Fruit fly (Drosophila melanogaster): Measurements from ENCODE around the gene Pex16.
A peak's percentile ranks its signal among the peaks of the same experiment; 100 is the strongest.

Gene Pex16

DNA sequence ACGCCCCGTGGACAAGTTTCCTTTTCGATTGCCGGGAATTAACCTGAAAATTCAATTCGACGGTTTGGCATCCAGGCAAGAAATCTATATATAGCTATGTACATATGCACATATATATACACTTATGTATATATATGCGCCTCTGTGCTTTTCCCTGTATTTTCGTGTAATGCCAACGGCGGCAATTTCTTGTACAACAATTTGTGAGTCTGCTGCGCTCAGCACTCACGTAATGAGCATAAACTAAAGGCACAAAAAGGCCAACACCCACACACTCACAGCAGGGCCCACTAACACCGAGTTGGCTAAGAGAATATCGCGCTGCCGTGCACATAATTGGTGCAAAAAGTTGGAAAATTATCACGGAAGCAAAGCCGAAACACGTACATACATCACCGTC, 16.6 kb downstream of the Pex16 start:
- TF ChIP-seq CG13204 (GFP tag; optimal IDR thresholded peaks at IDR 0.05) = no peak
- TF ChIP-seq CG9948 (tag; optimal IDR thresholded peaks at IDR 0.05) = no peak
- no peak for TF ChIP-seq CG17806 (tag; optimal IDR thresholded peaks at IDR 0.05)
- TF ChIP-seq rn (GFP tag; IDR thresholded peaks at IDR 0.05) = no peak
- TF ChIP-seq Snoo (tag; optimal IDR thresholded peaks at IDR 0.05) = no peak
- TF ChIP-seq CG4496 (GFP tag; IDR thresholded peaks at IDR 0.05) = no peak
- no peak for TF ChIP-seq EcR (GFP tag; optimal IDR thresholded peaks at IDR 0.05)
- TF ChIP-seq CG10348 (GFP tag; IDR thresholded peaks at IDR 0.05) = no peak
- no peak for TF ChIP-seq CG14655 (GFP tag; optimal IDR thresholded peaks at IDR 0.05)
- TF ChIP-seq CG12605 (GFP tag; IDR thresholded peaks at IDR 0.05) = no peak
- TF ChIP-seq CG15710 (tag; optimal IDR thresholded peaks at IDR 0.05) = no peak

DNA sequence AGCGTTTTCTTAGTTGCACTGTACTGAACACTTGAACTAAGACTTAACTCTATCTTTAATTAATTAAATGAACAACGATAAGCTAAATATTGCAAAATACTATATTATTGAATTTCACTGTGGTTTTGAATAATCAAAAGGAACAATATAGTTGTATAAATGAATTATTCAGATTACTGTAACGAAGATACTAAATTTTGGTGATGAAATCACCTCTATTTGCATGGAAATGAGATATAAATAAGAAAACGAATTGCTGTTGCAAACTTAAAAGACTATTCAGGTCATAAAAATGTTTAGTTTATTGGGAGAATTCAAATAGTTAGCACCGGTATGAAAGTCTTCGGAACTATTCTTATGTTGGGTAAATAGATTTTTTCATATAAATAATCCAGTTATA, 19.5 kb downstream of the Pex16 start, which contains the start of gene CG43251:
CG43251 (plus strand) TSS at position 301 of the 400 bp plus-strand sequence.
- TF ChIP-seq EcR (GFP tag; optimal IDR thresholded peaks at IDR 0.05) (no peak), CG9948 (tag; optimal IDR thresholded peaks at IDR 0.05) (no peak)

DNA sequence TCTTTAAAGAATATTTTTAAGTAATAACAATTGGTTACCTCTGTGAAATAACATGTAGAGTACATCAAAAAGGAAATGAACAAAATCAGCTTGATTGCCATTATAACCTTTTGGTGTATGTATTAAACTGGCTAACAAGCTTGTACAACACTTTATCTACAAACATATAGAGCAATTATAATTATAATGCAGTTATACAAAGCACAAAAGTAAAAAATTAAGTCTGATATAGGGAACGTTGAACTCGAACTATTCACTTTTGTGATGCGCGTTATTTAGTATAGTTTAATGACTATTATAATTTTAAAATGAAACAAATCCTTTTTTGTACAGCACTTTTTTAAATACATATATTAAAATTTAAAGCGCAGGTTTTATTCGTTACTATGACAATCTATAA, 22.5 kb downstream of the Pex16 start, which contains the start of gene CG33912:
CG33912 (minus strand) TSS at position 101 of the 400 bp plus-strand sequence.
- TF ChIP-seq Pif1A (GFP tag; optimal IDR thresholded peaks at IDR 0.05) (no peak), CG10348 (GFP tag; IDR thresholded peaks at IDR 0.05) (no peak), D1 (tag; optimal IDR thresholded peaks at IDR 0.05) (no peak), CG15710 (tag; optimal IDR thresholded peaks at IDR 0.05) (no peak), CG8159 (tag; optimal IDR thresholded peaks at IDR 0.05) (no peak), fd96Ca (GFP tag; IDR thresholded peaks at IDR 0.05) (no peak), EcR (GFP tag; optimal IDR thresholded peaks at IDR 0.05) (no peak), CG4496 (GFP tag; IDR thresholded peaks at IDR 0.05) (no peak), Pif1B (GFP tag; optimal IDR thresholded peaks at IDR 0.05) (no peak), CG12605 (GFP tag; IDR thresholded peaks at IDR 0.05) (no peak), Ets98B (GFP tag; IDR thresholded peaks at IDR 0.05) (no peak), CG34367 (tag; optimal IDR thresholded peaks at IDR 0.05) (no peak), Snoo (tag; optimal IDR thresholded peaks at IDR 0.05) (no peak), CG32121 (GFP tag; IDR thresholded peaks at IDR 0.05) (no peak), CG13204 (GFP tag; optimal IDR thresholded peaks at IDR 0.05) (no peak), gl (tag; optimal IDR thresholded peaks at IDR 0.05) (no peak), rn (GFP tag; IDR thresholded peaks at IDR 0.05) (no peak)

DNA sequence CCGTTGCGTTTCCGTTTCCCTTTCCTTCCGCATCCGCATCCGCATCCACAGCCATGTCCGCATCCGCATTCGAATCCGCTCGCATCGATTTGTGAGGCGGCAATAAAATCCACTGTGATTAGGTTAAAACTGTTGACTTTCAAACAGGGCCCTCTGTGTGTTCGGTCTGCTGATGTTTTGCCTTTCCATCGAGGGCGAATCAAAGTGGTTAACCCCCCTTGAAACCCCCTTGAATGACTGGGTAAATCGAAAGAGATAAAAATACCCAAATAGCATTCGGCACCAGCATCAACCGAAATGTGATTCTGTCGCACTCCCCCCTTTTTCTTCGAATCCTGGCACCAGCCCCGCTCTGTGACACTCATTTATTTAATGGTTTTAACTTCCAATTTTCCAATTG, 25.1 kb downstream of the Pex16 start:
- TF ChIP-seq CG9948 (tag; optimal IDR thresholded peaks at IDR 0.05) (no peak), CG12605 (GFP tag; IDR thresholded peaks at IDR 0.05) (no peak), CG4496 (GFP tag; IDR thresholded peaks at IDR 0.05) (no peak), Snoo (tag; optimal IDR thresholded peaks at IDR 0.05) (no peak), fd96Ca (GFP tag; IDR thresholded peaks at IDR 0.05) (no peak), CG17806 (tag; optimal IDR thresholded peaks at IDR 0.05) (no peak), rn (GFP tag; IDR thresholded peaks at IDR 0.05) (no peak), CG15710 (tag; optimal IDR thresholded peaks at IDR 0.05) (no peak), gl (tag; optimal IDR thresholded peaks at IDR 0.05) (no peak), D1 (tag; optimal IDR thresholded peaks at IDR 0.05) (no peak), CG8301 (tag; optimal IDR thresholded peaks at IDR 0.05) (no peak), CG32121 (GFP tag; IDR thresholded peaks at IDR 0.05) (no peak), Ets98B (GFP tag; IDR thresholded peaks at IDR 0.05) (no peak), CG10348 (GFP tag; IDR thresholded peaks at IDR 0.05) (no peak), CG8159 (tag; optimal IDR thresholded peaks at IDR 0.05) (no peak), Pif1B (GFP tag; optimal IDR thresholded peaks at IDR 0.05) (no peak)

DNA sequence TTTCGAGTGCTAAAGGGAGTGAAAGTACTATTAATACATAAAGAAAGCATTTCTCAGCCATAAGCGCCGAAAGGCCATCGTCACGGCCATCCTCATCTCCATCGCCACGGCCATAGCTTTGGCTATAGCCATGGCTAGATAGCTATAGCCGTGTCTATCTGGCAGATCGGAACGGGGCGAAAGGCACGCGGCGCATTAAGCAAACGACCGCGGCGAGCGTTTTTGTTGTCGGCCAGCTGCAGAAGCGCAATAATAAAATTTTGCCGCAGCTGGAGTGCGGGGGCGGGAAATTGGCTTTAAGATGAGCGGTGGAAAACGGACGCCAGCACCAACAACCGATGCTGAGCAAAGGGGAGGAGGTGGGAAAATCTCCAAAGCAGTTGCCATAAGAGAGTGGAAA, 27.7 kb downstream of the Pex16 start:
- no peak for TF ChIP-seq CG8301 (tag; optimal IDR thresholded peaks at IDR 0.05)
- no peak for TF ChIP-seq Pif1B (GFP tag; optimal IDR thresholded peaks at IDR 0.05)

DNA sequence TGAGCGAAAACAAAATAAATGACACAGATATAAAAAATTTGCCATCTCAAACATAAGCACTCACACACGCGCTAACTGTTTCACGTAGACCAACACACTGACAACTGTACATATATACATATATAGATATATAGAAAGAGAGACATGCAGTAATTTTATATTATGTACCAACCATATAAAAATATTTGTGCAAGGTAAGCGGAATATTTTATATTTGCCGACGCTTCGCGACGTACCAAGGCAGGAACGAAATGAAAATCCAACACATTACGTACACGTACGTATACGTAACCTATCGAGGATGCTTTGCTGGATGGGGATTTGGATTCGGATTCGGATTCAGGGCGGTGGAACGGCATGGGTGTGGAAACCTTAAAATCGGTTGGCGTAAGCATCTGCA, 29.5 kb downstream of the Pex16 start:
- no peak for TF ChIP-seq Pif1A (GFP tag; optimal IDR thresholded peaks at IDR 0.05)
- no peak for TF ChIP-seq rn (GFP tag; IDR thresholded peaks at IDR 0.05)
- no peak for TF ChIP-seq Snoo (tag; optimal IDR thresholded peaks at IDR 0.05)
- no peak for TF ChIP-seq CG32121 (GFP tag; IDR thresholded peaks at IDR 0.05)
- TF ChIP-seq CG4496 (GFP tag; IDR thresholded peaks at IDR 0.05) = no peak

DNA sequence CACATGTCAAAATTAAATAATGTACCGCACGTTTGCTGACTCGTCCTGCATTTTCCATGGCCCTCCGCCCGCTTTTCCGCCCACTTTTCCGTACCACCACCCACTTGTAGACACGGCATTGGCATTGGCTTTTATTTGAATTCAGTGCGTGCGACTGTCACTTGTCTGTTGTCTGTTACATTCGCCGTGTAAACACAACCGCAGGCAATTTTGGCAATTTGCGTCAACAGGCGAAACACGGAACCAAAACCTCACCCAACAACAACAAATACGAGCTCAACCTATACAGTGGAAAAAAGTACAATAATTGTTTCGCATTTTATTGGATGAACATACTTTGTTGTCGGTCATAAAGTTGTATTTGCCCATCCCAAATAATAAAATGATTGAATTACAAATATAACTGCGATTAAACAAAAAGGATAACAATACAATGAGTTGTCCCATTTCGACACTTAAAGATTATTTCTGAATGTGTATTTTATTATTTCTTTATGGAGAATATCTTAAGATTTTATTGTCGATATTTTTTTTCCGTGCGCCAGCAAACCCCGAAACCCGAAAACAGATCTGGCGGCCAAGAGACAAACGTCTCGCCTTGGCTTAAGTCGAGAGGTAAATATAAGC, 30.7 kb downstream of the Pex16 start:
- no peak for TF ChIP-seq D1 (tag; optimal IDR thresholded peaks at IDR 0.05)
- no peak for TF ChIP-seq CG13204 (GFP tag; optimal IDR thresholded peaks at IDR 0.05)
- no peak for TF ChIP-seq Pif1B (GFP tag; optimal IDR thresholded peaks at IDR 0.05)
- no peak for TF ChIP-seq CG15710 (tag; optimal IDR thresholded peaks at IDR 0.05)
- peak; percentile 4 for TF ChIP-seq Snoo (tag; optimal IDR thresholded peaks at IDR 0.05)
- no peak for TF ChIP-seq CG8159 (tag; optimal IDR thresholded peaks at IDR 0.05)
- TF ChIP-seq Ets98B (GFP tag; IDR thresholded peaks at IDR 0.05) = no peak
- TF ChIP-seq CG14655 (GFP tag; optimal IDR thresholded peaks at IDR 0.05) = peak; percentile 5
